Worm (Caenorhabditis elegans) whole organism, late embryonic: ENCODE results near the gene gspd-1.

Source experiments
- ama-1 ChIP-seq: fragments of 150-350 bp; optimal IDR thresholded peaks from 2 replicates; lab custom pipeline; 2014
- unc-55 ChIP-seq: sonication (generic microtip); optimal IDR thresholded peaks from 2 replicates; lab custom pipeline; 2017; ENCODE audit warnings: missing biosample characterization, missing genetic modification reagents, missing genetic modification characterization

- TF ChIP-seq ama-1 (lab: Kevin White, UChicago): no peak
- no peak for TF ChIP-seq unc-55 (GFP tag; lab: Kevin White, UChicago)
Measured at ce11 chrIV:11311484-11311883, 5.7 kb upstream of the gspd-1 start.
